Fruit fly (Drosophila melanogaster) whole organism, embryonic: Measurements from ENCODE around the gene MED15.

Experiments
- Ada2b ChIP-seq: fragments of 200-800 bp; sonication (Bioruptor generic); IDR thresholded peaks from 2 replicates; pipeline ENCODE4 v1.3.6; 2022; ENCODE audit warnings: missing biosample characterization, missing genetic modification characterization
- Asciz ChIP-seq: fragments of 200-800 bp; sonication (Bioruptor generic); optimal IDR thresholded peaks from 2 replicates; lab custom pipeline; 2017; ENCODE audit warnings: missing biosample characterization, mild to moderate bottlenecking, missing genetic modification characterization, missing genetic modification reagents
- Blimp-1 ChIP-seq: fragments of 200-800 bp; sonication (Bioruptor generic); optimal IDR thresholded peaks from 3 replicates; lab custom pipeline; 2018; ENCODE audit warnings: missing biosample characterization, missing genetic modification characterization, mild to moderate bottlenecking, moderate library complexity, missing genetic modification reagents
- CG10209 ChIP-seq: fragments of 200-800 bp; sonication (Bioruptor generic); optimal IDR thresholded peaks from 3 replicates; lab custom pipeline; 2017; ENCODE audit warnings: missing biosample characterization, mild to moderate bottlenecking, missing genetic modification characterization, missing genetic modification reagents
- CG10267 ChIP-seq: fragments of 200-800 bp; sonication (Bioruptor generic); optimal IDR thresholded peaks from 2 replicates; lab custom pipeline; 2018; ENCODE audit warnings: missing biosample characterization, mild to moderate bottlenecking, missing genetic modification characterization, moderate library complexity
- CG11504 ChIP-seq: fragments of 200-800 bp; sonication (Bioruptor generic); optimal IDR thresholded peaks from 3 replicates; lab custom pipeline; 2019; ENCODE audit warnings: missing biosample characterization, mild to moderate bottlenecking, missing genetic modification characterization, moderate library complexity
- CG15601 ChIP-seq: fragments of 200-800 bp; sonication (Bioruptor generic); optimal IDR thresholded peaks from 3 replicates; lab custom pipeline; 2019; ENCODE audit warnings: missing biosample characterization, mild to moderate bottlenecking, missing genetic modification characterization, moderate library complexity
- CG17361 ChIP-seq: fragments of 200-800 bp; sonication (Bioruptor generic); IDR thresholded peaks from 3 replicates; pipeline ENCODE4 v1.3.6; 2022; ENCODE audit warnings: missing biosample characterization, missing genetic modification characterization
- CG17385 ChIP-seq: fragments of 200-800 bp; sonication (Bioruptor generic); optimal IDR thresholded peaks from 3 replicates; lab custom pipeline; 2018; ENCODE audit warnings: missing biosample characterization, mild to moderate bottlenecking, missing genetic modification characterization
- CG2678 ChIP-seq: fragments of 200-800 bp; sonication (Bioruptor generic); optimal IDR thresholded peaks from 3 replicates; lab custom pipeline; 2019; ENCODE audit warnings: missing biosample characterization, mild to moderate bottlenecking, missing genetic modification characterization, moderate library complexity
- CG31441 ChIP-seq: fragments of 200-800 bp; sonication (Bioruptor generic); IDR thresholded peaks from 2 replicates; pipeline ENCODE4 v1.3.6; 2022; ENCODE audit warnings: missing biosample characterization, missing genetic modification characterization
- CG32767 ChIP-seq: fragments of 200-800 bp; sonication (Bioruptor generic); IDR thresholded peaks from 2 replicates; pipeline ENCODE4 v1.3.6; 2022; ENCODE audit warnings: missing biosample characterization, missing genetic modification characterization
- CG3281 ChIP-seq: fragments of 200-800 bp; sonication (Bioruptor generic); optimal IDR thresholded peaks from 3 replicates; lab custom pipeline; 2017; ENCODE audit warnings: missing biosample characterization, mild to moderate bottlenecking, missing genetic modification characterization
- CG7839 ChIP-seq: fragments of 200-800 bp; sonication (Bioruptor generic); optimal IDR thresholded peaks from 3 replicates; lab custom pipeline; 2018; ENCODE audit warnings: missing biosample characterization, mild to moderate bottlenecking, missing genetic modification characterization, moderate library complexity
- CG8388 ChIP-seq: fragments of 200-800 bp; sonication (Bioruptor generic); optimal IDR thresholded peaks from 2 replicates; lab custom pipeline; 2019; ENCODE audit warnings: missing biosample characterization, mild to moderate bottlenecking, missing genetic modification characterization, moderate library complexity
- Deaf1 ChIP-seq: fragments of 200-800 bp; optimal IDR thresholded peaks from 3 replicates; lab custom pipeline; 2019; ENCODE audit warnings: missing biosample characterization, mild to moderate bottlenecking, missing genetic modification characterization, moderate library complexity
- Dref ChIP-seq: fragments of 200-800 bp; sonication (Bioruptor generic); IDR thresholded peaks from 2 replicates; pipeline ENCODE4 v1.3.6; 2022; ENCODE audit warnings: missing biosample characterization, missing genetic modification characterization
- Eip74EF ChIP-seq, 2 experiments: fragments of 200-800 bp in 1 of 2; fragments of >200 bp in 1 of 2; sonication (Bioruptor generic) in 1 of 2; optimal IDR thresholded peaks; 2 replicates each; lab custom pipeline; 2017 to 2019; ENCODE audit warnings: missing biosample characterization in 2 of 2, missing genetic modification characterization in 2 of 2, mild to moderate bottlenecking in 1 of 2, moderate library complexity in 1 of 2
- Ets65A ChIP-seq: fragments of 200-800 bp; sonication (Bioruptor generic); peaks from one replicate; lab custom pipeline; 2016; ENCODE audit warnings: missing biosample characterization, missing genetic modification characterization
- Fer2 ChIP-seq: fragments of 200-800 bp; sonication (Bioruptor generic); optimal IDR thresholded peaks from 2 replicates; lab custom pipeline; 2018; ENCODE audit warnings: missing biosample characterization, mild to moderate bottlenecking, missing genetic modification characterization, moderate library complexity
- HLH3B ChIP-seq: fragments of 200-800 bp; sonication (Bioruptor generic); IDR thresholded peaks from 2 replicates; pipeline ENCODE4 v1.3.6; 2022; ENCODE audit warnings: missing biosample characterization, missing genetic modification characterization
- Hey ChIP-seq: fragments of 200-800 bp; sonication (Bioruptor generic); optimal IDR thresholded peaks from 3 replicates; lab custom pipeline; 2018; ENCODE audit warnings: missing biosample characterization, mild to moderate bottlenecking, missing genetic modification characterization
- Hr51 ChIP-seq, 2 experiments: fragments of 200-800 bp; sonication (Bioruptor generic); optimal IDR thresholded peaks; 2 replicates in 1 of 2; 3 replicates in 1 of 2; lab custom pipeline; 2016 to 2018; ENCODE audit warnings: missing biosample characterization in 2 of 2, missing genetic modification characterization in 2 of 2, mild to moderate bottlenecking in 1 of 2, moderate library complexity in 1 of 2
- NC2β ChIP-seq: fragments of 200-800 bp; sonication (Bioruptor generic); optimal IDR thresholded peaks from 2 replicates; lab custom pipeline; 2016; ENCODE audit warnings: missing biosample characterization, missing genetic modification characterization
- PHDP ChIP-seq: fragments of 200-800 bp; sonication (Bioruptor generic); optimal IDR thresholded peaks from 3 replicates; lab custom pipeline; 2018; ENCODE audit warnings: missing biosample characterization, mild to moderate bottlenecking, missing genetic modification characterization, moderate library complexity
- Sin3A ChIP-seq: fragments of >200 bp; optimal IDR thresholded peaks from 2 replicates; lab custom pipeline; 2018
- Sox100B ChIP-seq: fragments of 200-800 bp; sonication (Bioruptor generic); optimal IDR thresholded peaks from 3 replicates; lab custom pipeline; 2018; ENCODE audit warnings: missing biosample characterization, mild to moderate bottlenecking, missing genetic modification characterization
- Sox102F ChIP-seq: fragments of 200-800 bp; sonication (Bioruptor generic); optimal IDR thresholded peaks from 2 replicates; lab custom pipeline; 2018; ENCODE audit warnings: missing biosample characterization, mild to moderate bottlenecking, missing genetic modification characterization, moderate library complexity
- Ssrp ChIP-seq: fragments of 200-800 bp; sonication (Bioruptor generic); optimal IDR thresholded peaks from 2 replicates; lab custom pipeline; 2018; ENCODE audit warnings: missing biosample characterization, mild to moderate bottlenecking, missing genetic modification characterization, moderate library complexity
- Xrp1 ChIP-seq: fragments of 200-800 bp; sonication (Bioruptor generic); IDR thresholded peaks from 2 replicates; pipeline ENCODE4 v1.3.6; 2022; ENCODE audit warnings: missing biosample characterization, missing genetic modification characterization
- ab ChIP-seq: fragments of 200-800 bp; sonication (Bioruptor generic); optimal IDR thresholded peaks from 2 replicates; lab custom pipeline; 2016; ENCODE audit warnings: missing biosample characterization, missing genetic modification characterization
- crol ChIP-seq: fragments of 200-800 bp; sonication (Bioruptor generic); IDR thresholded peaks from 2 replicates; pipeline ENCODE4 v1.3.6; 2022; ENCODE audit warnings: missing biosample characterization, missing genetic modification characterization
- hkb ChIP-seq, 2 experiments: fragments of 200-800 bp in 1 of 2; fragments of >200 bp in 1 of 2; sonication (Bioruptor generic) in 1 of 2; IDR thresholded peaks in 1 of 2; optimal IDR thresholded peaks in 1 of 2; 2 replicates each; pipeline versions ENCODE4 v1.3.6 to Lab custom; 2017 to 2022; ENCODE audit warnings: missing biosample characterization in 1 of 2, missing genetic modification characterization in 1 of 2
- inv ChIP-seq: fragments of 200-800 bp; sonication (Bioruptor generic); IDR thresholded peaks from 2 replicates; pipeline ENCODE4 v1.3.6; 2022; ENCODE audit warnings: missing biosample characterization, missing genetic modification characterization; ENCODE audit not compliant: partially characterized antibody
- lab ChIP-seq: fragments of 200-800 bp; sonication (Bioruptor generic); optimal IDR thresholded peaks from 3 replicates; lab custom pipeline; 2017; ENCODE audit warnings: missing biosample characterization, missing genetic modification characterization, mild to moderate bottlenecking, moderate library complexity, missing genetic modification reagents
- lbe ChIP-seq: fragments of 200-800 bp; sonication (Bioruptor generic); optimal IDR thresholded peaks from 2 replicates; lab custom pipeline; 2016; ENCODE audit warnings: missing biosample characterization, mild to moderate bottlenecking, missing genetic modification characterization
- maf-S ChIP-seq: fragments of 200-800 bp; sonication (Bioruptor generic); optimal IDR thresholded peaks from 2 replicates; lab custom pipeline; 2016; ENCODE audit warnings: missing biosample characterization, missing genetic modification characterization
- nmo ChIP-seq: fragments of 200-800 bp; sonication (Bioruptor generic); optimal IDR thresholded peaks from 2 replicates; lab custom pipeline; 2018; ENCODE audit warnings: missing biosample characterization, mild to moderate bottlenecking, missing genetic modification characterization, moderate library complexity
- onecut ChIP-seq: fragments of 200-800 bp; sonication (Bioruptor generic); IDR thresholded peaks from 2 replicates; pipeline ENCODE4 v1.3.6; 2022; ENCODE audit warnings: missing biosample characterization, missing genetic modification characterization
- pan ChIP-seq, 4 experiments: fragments of >200 bp in 3 of 4; fragments of 200-800 bp in 1 of 4; sonication (Bioruptor generic) in 1 of 4; optimal IDR thresholded peaks in 3 of 4; IDR thresholded peaks in 1 of 4; 2 replicates each; pipeline versions ENCODE4 v1.3.6 to Lab custom; 2017 to 2022; ENCODE audit warnings: missing biosample characterization in 2 of 4, missing genetic modification characterization in 2 of 4, mixed read lengths in 1 of 4
- row ChIP-seq: fragments of 200-800 bp; sonication (Bioruptor generic); IDR thresholded peaks from 3 replicates; pipeline ENCODE4 v1.3.6; 2022; ENCODE audit warnings: missing biosample characterization, missing genetic modification characterization
- sd ChIP-seq: fragments of 200-800 bp; sonication (Bioruptor generic); optimal IDR thresholded peaks from 3 replicates; lab custom pipeline; 2018; ENCODE audit warnings: missing biosample characterization, mild to moderate bottlenecking, missing genetic modification characterization, moderate library complexity
- sens-2 ChIP-seq: fragments of 200-800 bp; sonication (Bioruptor generic); IDR thresholded peaks from 2 replicates; pipeline ENCODE4 v1.3.6; 2022; ENCODE audit warnings: missing biosample characterization, missing genetic modification characterization
- seq ChIP-seq: fragments of 200-800 bp; sonication (Bioruptor generic); IDR thresholded peaks from 2 replicates; pipeline ENCODE4 v1.3.6; 2022; ENCODE audit warnings: missing biosample characterization, missing genetic modification characterization
- shn ChIP-seq: fragments of 200-800 bp; sonication (Bioruptor generic); optimal IDR thresholded peaks from 3 replicates; lab custom pipeline; 2016; ENCODE audit warnings: missing biosample characterization, missing genetic modification characterization
- so ChIP-seq: fragments of 200-800 bp; sonication (Bioruptor generic); IDR thresholded peaks from 3 replicates; pipeline ENCODE4 v1.3.6; 2022; ENCODE audit warnings: missing biosample characterization, missing genetic modification characterization
- tgo ChIP-seq: fragments of 200-800 bp; sonication (Bioruptor generic); IDR thresholded peaks from 3 replicates; pipeline ENCODE4 v1.3.6; 2022; ENCODE audit warnings: missing biosample characterization, missing genetic modification characterization
- unpg ChIP-seq: fragments of 200-800 bp; sonication (Bioruptor generic); optimal IDR thresholded peaks from 3 replicates; lab custom pipeline; 2018; ENCODE audit warnings: missing biosample characterization, mild to moderate bottlenecking, missing genetic modification characterization, moderate library complexity

The MED15 gene

dm6 chr2L:435311-435806 is 37.5 kb upstream of the MED15 start:
- no peak for TF ChIP-seq pan (optimal IDR thresholded peaks at IDR 0.05; lab: Kevin White, UChicago)
- peak in 1 of 2 experiments; percentile 55 for TF ChIP-seq pan (GFP tag; optimal IDR thresholded peaks at IDR 0.05 in 1 of 2, IDR thresholded peaks at IDR 0.05 in 1 of 2)
- no peak for TF ChIP-seq maf-S (GFP tag; lab: Kevin White, UChicago)
- TF ChIP-seq CG15601: peak; percentile 78
- peak; percentile 59 for TF ChIP-seq Sox102F (GFP tag; lab: Kevin White, UChicago)
- peak; percentile 56 for TF ChIP-seq Blimp-1 (GFP tag; lab: Kevin White, UChicago)
- no peak for TF ChIP-seq shn (GFP tag; lab: Kevin White, UChicago)
- TF ChIP-seq Hey (tag; lab: Kevin White, UChicago): no peak
- TF ChIP-seq CG10267: peak; percentile 4
- TF ChIP-seq Asciz (GFP tag; lab: Kevin White, UChicago): peak; percentile 34
- TF ChIP-seq HLH3B: 0 out of 2 replicates have a peak, but pooled peaks have one; percentile 41
- TF ChIP-seq Fer2: no peak
- TF ChIP-seq CG10209: peak; percentile 17
- peak; percentile 33; the same call in 1 of the 3 replicates for TF ChIP-seq CG17361 (GFP tag; lab: Robert Waterston, UW)
- TF ChIP-seq sens-2 (GFP tag; lab: Robert Waterston, UW): no peak
- TF ChIP-seq Hr51 (GFP tag; optimal IDR thresholded peaks at IDR 0.05; lab: Kevin White, UChicago): peak in 1 of 2 experiments; percentile 61
- TF ChIP-seq CG11504 (tag; lab: Kevin White, UChicago): peak; percentile 64
- 0 out of 3 replicates have a peak, but pooled peaks have one; percentile 44 for TF ChIP-seq so (GFP tag; lab: Robert Waterston, UW)
- TF ChIP-seq Ada2b: 0 out of 2 replicates have a peak, but pooled peaks have one; percentile 8
- peak; percentile 55 for TF ChIP-seq crol
- peak; percentile 28 for TF ChIP-seq CG7839
- peak; percentile 44; the same call in 2 of the 3 replicates for TF ChIP-seq row (GFP tag; lab: Robert Waterston, UW)
- no peak for TF ChIP-seq CG3281 (GFP tag; lab: Kevin White, UChicago)
- TF ChIP-seq lab (GFP tag; lab: Kevin White, UChicago): peak; percentile 8
- 0 out of 2 replicates have a peak, but pooled peaks have one; percentile 12 for TF ChIP-seq seq (GFP tag; lab: Robert Waterston, UW)
- TF ChIP-seq Eip74EF (GFP tag; optimal IDR thresholded peaks at IDR 0.05; lab: Kevin White, UChicago): peak in 1 of 2 experiments; percentile 16
- peak; percentile 13 for TF ChIP-seq CG17385 (GFP tag; lab: Kevin White, UChicago)
- TF ChIP-seq hkb (optimal IDR thresholded peaks at IDR 0.05; lab: Kevin White, UChicago): no peak
- peak; percentile 33; the same call in 1 of the 2 replicates for TF ChIP-seq hkb (GFP tag; IDR thresholded peaks at IDR 0.05; lab: Robert Waterston, UW)
- TF ChIP-seq CG2678 (tag; lab: Kevin White, UChicago): peak; percentile 42
- TF ChIP-seq sd (tag; lab: Kevin White, UChicago): peak; percentile 34
- peak; percentile 62 for TF ChIP-seq CG31441 (GFP tag; lab: Robert Waterston, UW)
- no peak for TF ChIP-seq Sin3A
- peak; percentile 41 for TF ChIP-seq nmo
- TF ChIP-seq Deaf1: peak; percentile 43
- peak; percentile 46 for TF ChIP-seq unpg (GFP tag; lab: Kevin White, UChicago)
- no peak for TF ChIP-seq ab (GFP tag; lab: Kevin White, UChicago)
- peak; percentile 36; the same call in 1 of the 2 replicates for TF ChIP-seq Xrp1 (GFP tag; lab: Robert Waterston, UW)
- peak; percentile 39 for TF ChIP-seq CG8388 (GFP tag; lab: Kevin White, UChicago)
- TF ChIP-seq PHDP (tag; lab: Kevin White, UChicago): peak; percentile 11
- TF ChIP-seq inv: no peak
- TF ChIP-seq onecut (GFP tag; lab: Robert Waterston, UW): peak; percentile 51
- 0 out of 2 replicates have a peak, but pooled peaks have one; percentile 38 for TF ChIP-seq CG32767 (GFP tag; lab: Robert Waterston, UW)
- TF ChIP-seq Dref: no peak
- peak; percentile 45 for TF ChIP-seq Ssrp
- TF ChIP-seq Ets65A (GFP tag; lab: Kevin White, UChicago): peak; percentile 71
- peak; percentile 49; the same call in 2 of the 3 replicates for TF ChIP-seq tgo (GFP tag; lab: Robert Waterston, UW)
- TF ChIP-seq lbe (GFP tag; lab: Kevin White, UChicago): no peak
- TF ChIP-seq Sox100B: peak; percentile 4
- no peak for TF ChIP-seq NC2β (GFP tag; lab: Kevin White, UChicago)
